Worm (Caenorhabditis elegans): ENCODE results near the gene R10E4.3.

The R10E4.3 gene

ce11 chrIII:4300989-4301498, 13.8 kb upstream of the R10E4.3 start, which contains the start of gene R10E4.11:
R10E4.11 (minus strand) TSS chrIII:4301039.
- TF ChIP-seq hmg-11 (tag; optimal IDR thresholded peaks at IDR 0.05) = peak; percentile 12
- TF ChIP-seq ZK546.5 (tag; optimal IDR thresholded peaks at IDR 0.05) = no peak

DNA sequence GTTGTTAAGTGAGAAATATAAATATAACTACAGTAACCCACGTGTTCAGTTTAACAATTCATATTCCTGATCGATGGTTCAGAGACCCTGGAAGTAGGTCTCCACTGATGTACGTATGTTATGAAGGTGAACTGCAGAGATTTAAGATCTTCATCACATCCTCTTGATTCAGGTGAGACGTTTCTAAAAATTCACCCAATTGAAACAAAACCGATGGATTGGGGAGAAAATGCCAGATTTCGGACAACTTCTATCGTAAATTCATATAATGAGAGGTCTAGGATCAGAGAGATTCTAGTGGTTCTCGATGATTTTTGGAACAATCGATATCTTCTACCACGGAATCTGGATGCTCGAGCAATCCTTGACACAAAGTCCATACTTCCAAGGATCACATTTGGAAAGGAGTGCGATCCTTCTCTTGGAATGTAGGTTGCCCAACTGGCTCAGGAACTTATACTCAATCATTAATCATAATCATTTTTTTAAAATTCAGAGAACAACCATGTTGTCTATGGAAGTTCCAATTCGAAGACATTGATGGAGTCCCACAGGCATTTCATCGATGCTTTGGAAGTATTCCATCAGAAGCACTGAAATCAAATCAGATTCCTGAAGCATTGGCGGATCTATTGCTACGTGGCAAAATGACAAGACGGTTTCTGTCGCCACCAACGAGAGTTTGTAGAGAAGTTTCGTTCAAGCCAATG, 7.0 kb upstream of the R10E4.3 start, which contains the start of the genes nth-1 and R10E4.7:
Gene nth-1 (minus strand): TSS at position 101 of the 710 bp plus-strand sequence.
Gene R10E4.7 (plus strand): TSS at position 660 of the 710 bp plus-strand sequence.
- no peak for TF ChIP-seq mml-1 (tag; optimal IDR thresholded peaks at IDR 0.05)
- no peak for TF ChIP-seq R02D3.7 (tag; optimal IDR thresholded peaks at IDR 0.05)
- no peak for TF ChIP-seq mdl-1 (tag; optimal IDR thresholded peaks at IDR 0.05)
- no peak for TF ChIP-seq ztf-11 (tag; optimal IDR thresholded peaks at IDR 0.05)
- TF ChIP-seq hmg-11 (tag; optimal IDR thresholded peaks at IDR 0.05) = no peak
- no peak for TF ChIP-seq egl-5 (tag; optimal IDR thresholded peaks at IDR 0.05)
- no peak for TF ChIP-seq nhr-76 (tag; optimal IDR thresholded peaks at IDR 0.05)
- TF ChIP-seq elt-3 (tag; optimal IDR thresholded peaks at IDR 0.05) = no peak
- TF ChIP-seq pqm-1 (tag; optimal IDR thresholded peaks at IDR 0.05) = no peak
- no peak for TF ChIP-seq fkh-2 (tag; optimal IDR thresholded peaks at IDR 0.05)
- TF ChIP-seq skn-1 (tag; optimal IDR thresholded peaks at IDR 0.05) = no peak
- TF ChIP-seq nhr-67 (tag; optimal IDR thresholded peaks at IDR 0.05) = no peak
- no peak for TF ChIP-seq ama-1 (optimal IDR thresholded peaks at IDR 0.05)
- no peak for TF ChIP-seq egl-27 (tag; optimal IDR thresholded peaks at IDR 0.05)

DNA sequence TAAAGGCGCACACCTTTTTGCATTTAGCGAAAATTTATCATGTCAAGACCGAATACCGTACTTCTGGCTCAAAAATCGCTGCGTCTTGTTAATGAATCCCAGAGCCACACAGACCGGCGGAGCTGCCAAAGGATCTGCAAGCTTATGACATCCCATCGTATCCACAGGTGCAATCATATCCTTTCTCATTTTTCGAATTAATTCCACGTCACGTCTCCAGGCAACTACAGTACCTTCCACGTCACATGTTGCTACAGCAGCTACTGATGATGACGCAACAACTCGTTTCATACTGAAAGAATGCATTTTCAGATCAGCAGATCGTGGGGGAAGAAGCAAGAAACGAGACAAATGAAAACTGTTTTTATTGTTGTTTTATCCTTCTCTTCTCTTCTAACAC, 5.8 kb upstream of the R10E4.3 start, which contains the start of gene R10E4.6:
Gene R10E4.6 (plus strand): TSS at position 301 of the 400 bp plus-strand sequence.
- no peak for TF ChIP-seq hmg-11 (tag; optimal IDR thresholded peaks at IDR 0.05)
- no peak for TF ChIP-seq nhr-23 (tag; optimal IDR thresholded peaks at IDR 0.05)
- no peak for TF ChIP-seq ceh-9 (tag; optimal IDR thresholded peaks at IDR 0.05)
- no peak for TF ChIP-seq egl-5 (tag; optimal IDR thresholded peaks at IDR 0.05)
- no peak for TF ChIP-seq nhr-11 (tag; optimal IDR thresholded peaks at IDR 0.05)
- TF ChIP-seq aly-2 (tag; optimal IDR thresholded peaks at IDR 0.05) = no peak
- no peak for TF ChIP-seq elt-1 (tag; optimal IDR thresholded peaks at IDR 0.05)
- no peak for TF ChIP-seq lsy-12 (tag; optimal IDR thresholded peaks at IDR 0.05)
- no peak for TF ChIP-seq fos-1 (tag; optimal IDR thresholded peaks at IDR 0.05)
- TF ChIP-seq fkh-10 (GFP tag; optimal IDR thresholded peaks at IDR 0.05) = no peak
- TF ChIP-seq daf-12 (tag; optimal IDR thresholded peaks at IDR 0.05) = no peak
- no peak for TF ChIP-seq unc-62 (GFP tag; optimal IDR thresholded peaks at IDR 0.05)
- TF ChIP-seq skn-1 (tag; optimal IDR thresholded peaks at IDR 0.05) = no peak
- TF ChIP-seq mml-1 (tag; optimal IDR thresholded peaks at IDR 0.05) = no peak
- no peak for TF ChIP-seq nhr-67 (tag; optimal IDR thresholded peaks at IDR 0.05)
- TF ChIP-seq R02D3.7 (tag; optimal IDR thresholded peaks at IDR 0.05) = no peak
- no peak for TF ChIP-seq lin-39 (tag; optimal IDR thresholded peaks at IDR 0.05)
- no peak for TF ChIP-seq zag-1 (tag; optimal IDR thresholded peaks at IDR 0.05)
- TF ChIP-seq nhr-43 (tag; optimal IDR thresholded peaks at IDR 0.05; ENCODE audit: poor library complexity, severe bottlenecking) = no peak
- TF ChIP-seq nhr-25 (tag; optimal IDR thresholded peaks at IDR 0.05) = no peak

DNA sequence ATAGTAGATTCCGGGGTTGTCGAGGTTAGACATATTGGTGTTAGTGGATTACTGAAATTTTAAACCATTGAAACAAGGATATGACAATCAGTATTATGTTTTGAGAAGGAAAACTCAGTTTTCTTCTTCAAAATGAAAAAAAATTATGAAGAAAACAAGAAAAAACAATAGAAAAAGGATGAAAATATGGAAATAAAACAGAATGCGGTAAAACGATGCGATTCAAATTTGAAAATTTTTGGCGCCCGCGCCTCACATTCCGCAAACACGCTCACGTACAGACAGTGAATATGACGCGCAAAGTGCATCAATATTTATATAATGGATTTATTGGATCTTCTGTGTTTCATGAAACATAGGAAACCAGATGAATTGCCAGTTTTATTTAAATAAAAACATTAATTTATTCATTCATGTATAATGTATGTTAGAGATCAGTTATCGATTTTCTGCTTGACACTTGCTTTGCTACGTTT, 4.0 kb upstream of the R10E4.3 start, which contains the start of gene mcm-5:
Gene mcm-5 (minus strand): TSS at position 51 of the 476 bp plus-strand sequence.
- TF ChIP-seq tbx-2 (tag; optimal IDR thresholded peaks at IDR 0.05) (no peak), lin-39 (tag; optimal IDR thresholded peaks at IDR 0.05) (peak; percentile 37), ceh-9 (tag; optimal IDR thresholded peaks at IDR 0.05) (no peak), ztf-11 (tag; optimal IDR thresholded peaks at IDR 0.05) (no peak), elt-2 (tag; optimal IDR thresholded peaks at IDR 0.05) (no peak), ztf-4 (tag; optimal IDR thresholded peaks at IDR 0.05) (no peak), nhr-77 (tag; optimal IDR thresholded peaks at IDR 0.05) (no peak), elt-3 (tag; optimal IDR thresholded peaks at IDR 0.05) (no peak), nfya-1 (tag; optimal IDR thresholded peaks at IDR 0.05; ENCODE audit: insufficient read depth) (peak; percentile 56), ceh-28 (tag; optimal IDR thresholded peaks at IDR 0.05) (peak; percentile 26), mdl-1 (tag; optimal IDR thresholded peaks at IDR 0.05) (no peak), nhr-23 (tag; optimal IDR thresholded peaks at IDR 0.05) (peak; percentile 31), lin-15B (tag; optimal IDR thresholded peaks at IDR 0.05) (peak; percentile 50), ZK546.5 (tag; optimal IDR thresholded peaks at IDR 0.05) (no peak), nhr-12 (tag; optimal IDR thresholded peaks at IDR 0.05) (no peak), zag-1 (tag; optimal IDR thresholded peaks at IDR 0.05) (no peak), elt-1 (tag; optimal IDR thresholded peaks at IDR 0.05) (no peak), nhr-25 (tag; optimal IDR thresholded peaks at IDR 0.05) (peak; percentile 36), ceh-16 (tag; optimal IDR thresholded peaks at IDR 0.05) (no peak), unc-62 (GFP tag; optimal IDR thresholded peaks at IDR 0.05) (no peak), ceh-82 (tag; optimal IDR thresholded peaks at IDR 0.05) (no peak), nhr-11 (tag; optimal IDR thresholded peaks at IDR 0.05) (no peak), nhr-67 (tag; optimal IDR thresholded peaks at IDR 0.05) (no peak), mml-1 (tag; optimal IDR thresholded peaks at IDR 0.05) (no peak), fos-1 (tag; optimal IDR thresholded peaks at IDR 0.05) (no peak), sea-2 (GFP tag; optimal IDR thresholded peaks at IDR 0.05) (no peak), hmg-11 (tag; optimal IDR thresholded peaks at IDR 0.05) (peak; percentile 50), R02D3.7 (tag; optimal IDR thresholded peaks at IDR 0.05) (no peak), egl-5 (tag; optimal IDR thresholded peaks at IDR 0.05) (no peak), fkh-10 (GFP tag; optimal IDR thresholded peaks at IDR 0.05) (no peak), unc-39 (tag; optimal IDR thresholded peaks at IDR 0.05) (no peak), pha-4 (tag; optimal IDR thresholded peaks at IDR 0.05) (peak; percentile 69), nhr-28 (tag; optimal IDR thresholded peaks at IDR 0.05) (no peak)

Data from whole organism, L3 larva.